Worm (Caenorhabditis elegans): Measurements from ENCODE around the gene nipi-3.

nipi-3 gene

ce11 chrX:15657773-15658172 lies 50.0 kb downstream of the nipi-3 start:
- TF ChIP-seq unc-62 (GFP tag; optimal IDR thresholded peaks at IDR 0.05 in 1 of 2) (peak in 1 of 2 experiments; percentile 29), unc-62 (tag; optimal IDR thresholded peaks at IDR 0.05) (no peak), snpc-4 (tag; optimal IDR thresholded peaks at IDR 0.05) (no peak), lin-15B (tag; optimal IDR thresholded peaks at IDR 0.05) (no peak)

- TF ChIP-seq Y105C5A.15 (GFP tag; IDR thresholded peaks at IDR 0.05) (no peak), madf-5 (GFP tag; IDR thresholded peaks at IDR 0.05) (no peak), mep-1 (tag; optimal IDR thresholded peaks at IDR 0.05) (peak; percentile 16), unc-62 (GFP tag; optimal IDR thresholded peaks at IDR 0.05 in 1 of 2) (peak in 1 of 2 experiments; percentile 44), unc-62 (tag; optimal IDR thresholded peaks at IDR 0.05) (no peak), fkh-10 (GFP tag; optimal IDR thresholded peaks at IDR 0.05) (peak; percentile 58), daf-19 (GFP tag; conservative IDR thresholded peaks at IDR 0.05) (no peak)
Measured at ce11 chrX:15659561-15659960, 51.8 kb downstream of the nipi-3 start.

All from whole organism, L4 larva.